Worm (Caenorhabditis elegans) whole organism, late embryonic: Measurements from ENCODE around the gene lim-8.

ENCODE experiments used
- ceh-30 ChIP-seq: fragments of 150-350 bp; optimal IDR thresholded peaks from 2 replicates; lab custom pipeline; 2014; ENCODE audit warnings: missing biosample characterization, missing genetic modification characterization
- pag-3 ChIP-seq: sonication (generic microtip); optimal IDR thresholded peaks from 2 replicates; lab custom pipeline; 2016; ENCODE audit warnings: missing compliant biosample characterization, missing genetic modification characterization, borderline replicate concordance
- tbx-2 ChIP-seq: sonication (generic microtip); optimal IDR thresholded peaks from 2 replicates; lab custom pipeline; 2016; ENCODE audit warnings: missing genetic modification characterization, missing compliant biosample characterization

DNA sequence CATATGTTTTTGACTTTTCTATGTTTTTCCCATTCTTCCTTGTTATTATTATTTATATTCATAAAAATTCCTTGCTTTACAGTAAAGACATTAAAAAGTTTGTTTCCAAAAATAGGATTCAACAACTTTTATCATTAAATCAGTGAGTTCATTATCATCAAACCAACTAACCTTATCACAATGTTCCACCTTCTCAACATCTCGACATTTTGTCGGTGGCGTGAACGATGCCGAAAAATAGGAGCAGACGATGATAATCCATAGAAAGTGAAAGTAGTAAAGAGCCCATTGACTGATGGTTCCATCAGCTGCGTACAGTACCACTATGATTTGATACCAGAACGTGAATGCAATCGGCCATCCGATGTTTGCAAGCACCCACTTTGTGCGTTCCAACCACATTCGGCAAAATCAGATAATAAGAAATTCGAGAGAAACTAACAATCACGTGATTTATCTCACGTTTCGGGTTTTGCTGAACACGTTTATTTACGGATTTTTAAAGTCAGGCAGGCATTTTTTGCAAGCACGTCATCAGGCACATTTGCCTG, 46.1 kb downstream of the lim-8 start, which contains the start of gene dhhc-5:
- TF ChIP-seq ceh-30 (tag; lab: Kevin White, UChicago) (no peak), tbx-2 (tag; lab: Kevin White, UChicago) (no peak), pag-3 (tag; lab: Kevin White, UChicago) (no peak)
